Fruit fly (Drosophila melanogaster): ENCODE data around the gene AlaRS.

dm6 chr2L:8362273-8362954 is 19.1 kb downstream of the AlaRS start, which contains the start of gene CG7627:
- TF ChIP-seq CG12768 (GFP tag; optimal IDR thresholded peaks at IDR 0.05) (peak; percentile 73), tj (GFP tag; optimal IDR thresholded peaks at IDR 0.05) (no peak)
